Fruit fly (Drosophila melanogaster) whole organism, embryonic: Measurements from ENCODE around the gene Patj.

Experiments
- B-H1 ChIP-seq: fragments of 200-800 bp; sonication (Bioruptor generic); IDR thresholded peaks from 3 replicates; pipeline ENCODE4 v1.3.6; 2022; ENCODE audit warnings: missing biosample characterization, missing genetic modification characterization
- CG1024 ChIP-seq: fragments of 200-800 bp; sonication (Bioruptor generic); IDR thresholded peaks from 2 replicates; pipeline ENCODE4 v1.3.6; 2022; ENCODE audit warnings: missing biosample characterization, missing genetic modification characterization
- CG11398 ChIP-seq: fragments of 200-800 bp; sonication (Bioruptor generic); optimal IDR thresholded peaks from 2 replicates; lab custom pipeline; 2016; ENCODE audit warnings: missing biosample characterization, missing genetic modification characterization
- CG15514 ChIP-seq: fragments of 200-800 bp; sonication (Bioruptor generic); optimal IDR thresholded peaks from 3 replicates; lab custom pipeline; 2017; ENCODE audit warnings: missing biosample characterization, missing genetic modification characterization, mild to moderate bottlenecking, moderate library complexity, missing genetic modification reagents
- CG17359 ChIP-seq: fragments of 200-800 bp; sonication (Bioruptor generic); optimal IDR thresholded peaks from 3 replicates; lab custom pipeline; 2018; ENCODE audit warnings: missing biosample characterization, mild to moderate bottlenecking, missing genetic modification characterization, moderate library complexity
- CG17361 ChIP-seq: fragments of 200-800 bp; sonication (Bioruptor generic); IDR thresholded peaks from 3 replicates; pipeline ENCODE4 v1.3.6; 2022; ENCODE audit warnings: missing biosample characterization, missing genetic modification characterization
- CG17568 ChIP-seq: fragments of 200-800 bp; sonication (Bioruptor generic); optimal IDR thresholded peaks from 2 replicates; lab custom pipeline; 2018; ENCODE audit warnings: missing biosample characterization, mild to moderate bottlenecking, missing genetic modification characterization, moderate library complexity
- CG3163 ChIP-seq: fragments of 200-800 bp; sonication (Bioruptor generic); optimal IDR thresholded peaks from 3 replicates; lab custom pipeline; 2016; ENCODE audit warnings: missing biosample characterization, missing genetic modification characterization
- CG3995 ChIP-seq: fragments of 200-800 bp; sonication (Bioruptor generic); optimal IDR thresholded peaks from 3 replicates; lab custom pipeline; 2016; ENCODE audit warnings: missing biosample characterization, missing genetic modification characterization
- CG6175 ChIP-seq: fragments of 200-800 bp; sonication (Bioruptor generic); IDR thresholded peaks from 3 replicates; pipeline ENCODE4 v1.3.6; 2022; ENCODE audit warnings: missing biosample characterization, missing genetic modification characterization
- CG6689 ChIP-seq: fragments of 200-800 bp; sonication (Bioruptor generic); IDR thresholded peaks from 2 replicates; pipeline ENCODE4 v1.3.6; 2022; ENCODE audit warnings: missing biosample characterization, missing genetic modification characterization
- CG6813 ChIP-seq: fragments of 200-800 bp; sonication (Bioruptor generic); optimal IDR thresholded peaks from 2 replicates; lab custom pipeline; 2017; ENCODE audit warnings: missing biosample characterization, missing genetic modification characterization, mild to moderate bottlenecking, moderate library complexity, missing genetic modification reagents
- CG6854 ChIP-seq: fragments of 200-800 bp; sonication (Bioruptor generic); optimal IDR thresholded peaks from 3 replicates; lab custom pipeline; 2017; ENCODE audit warnings: missing biosample characterization, mild to moderate bottlenecking, missing genetic modification characterization
- CG8924 ChIP-seq: fragments of 200-800 bp; optimal IDR thresholded peaks from 3 replicates; lab custom pipeline; 2019; ENCODE audit warnings: missing biosample characterization, mild to moderate bottlenecking, missing genetic modification characterization, moderate library complexity
- CG8944 ChIP-seq: fragments of 200-800 bp; sonication (Bioruptor generic); optimal IDR thresholded peaks from 3 replicates; lab custom pipeline; 2016; ENCODE audit warnings: missing biosample characterization, missing genetic modification characterization
- CrebB ChIP-seq: fragments of 200-800 bp; sonication (Bioruptor generic); optimal IDR thresholded peaks from 3 replicates; lab custom pipeline; 2018; ENCODE audit warnings: missing biosample characterization, mild to moderate bottlenecking, missing genetic modification characterization
- D ChIP-seq, 2 experiments: fragments of 200-800 bp in 1 of 2; fragments of >200 bp in 1 of 2; sonication (Bioruptor generic) in 1 of 2; optimal IDR thresholded peaks; 2 replicates in 1 of 2; 3 replicates in 1 of 2; lab custom pipeline; 2017; ENCODE audit warnings: mild to moderate bottlenecking in 1 of 2, missing biosample characterization in 1 of 2, missing genetic modification characterization in 1 of 2, missing genetic modification reagents in 1 of 2
- Drgx ChIP-seq: fragments of 200-800 bp; sonication (Bioruptor generic); IDR thresholded peaks from 2 replicates; pipeline ENCODE4 v1.3.6; 2022; ENCODE audit warnings: missing biosample characterization, missing genetic modification characterization
- E2f2 ChIP-seq: fragments of 200-800 bp; sonication (Bioruptor generic); IDR thresholded peaks from 2 replicates; pipeline ENCODE4 v1.3.6; 2022; ENCODE audit warnings: missing biosample characterization, missing genetic modification characterization
- Ets97D ChIP-seq: fragments of 200-800 bp; sonication (Bioruptor generic); optimal IDR thresholded peaks from 3 replicates; lab custom pipeline; 2016; ENCODE audit warnings: missing biosample characterization, missing genetic modification characterization
- Gsc ChIP-seq: fragments of 200-800 bp; sonication (Bioruptor generic); IDR thresholded peaks from 2 replicates; pipeline ENCODE4 v1.3.6; 2022; ENCODE audit warnings: missing biosample characterization, missing genetic modification characterization
- H2.0 ChIP-seq: fragments of 200-800 bp; sonication (Bioruptor generic); IDR thresholded peaks from 2 replicates; pipeline ENCODE4 v1.3.6; 2022; ENCODE audit warnings: missing biosample characterization, missing genetic modification characterization
- HHEX ChIP-seq: fragments of 200-800 bp; sonication (Bioruptor generic); optimal IDR thresholded peaks from 3 replicates; lab custom pipeline; 2017; ENCODE audit warnings: missing biosample characterization, mild to moderate bottlenecking, missing genetic modification characterization, missing genetic modification reagents
- Meics ChIP-seq: fragments of 200-800 bp; sonication (Bioruptor generic); optimal IDR thresholded peaks from 2 replicates; lab custom pipeline; 2017; ENCODE audit warnings: missing biosample characterization, mild to moderate bottlenecking, missing genetic modification characterization
- Rfx ChIP-seq: fragments of 200-800 bp; sonication (Bioruptor generic); IDR thresholded peaks from 2 replicates; pipeline ENCODE4 v1.3.6; 2022; ENCODE audit warnings: missing biosample characterization, missing genetic modification characterization
- Ssrp ChIP-seq: fragments of 200-800 bp; sonication (Bioruptor generic); optimal IDR thresholded peaks from 2 replicates; lab custom pipeline; 2018; ENCODE audit warnings: missing biosample characterization, mild to moderate bottlenecking, missing genetic modification characterization, moderate library complexity
- aop ChIP-seq: fragments of 200-800 bp; sonication (Bioruptor generic); IDR thresholded peaks from 2 replicates; pipeline ENCODE4 v1.3.6; 2022; ENCODE audit warnings: missing biosample characterization, missing genetic modification characterization
- ash1 ChIP-seq: fragments of 200-800 bp; sonication (Bioruptor generic); optimal IDR thresholded peaks from 2 replicates; lab custom pipeline; 2018; ENCODE audit warnings: missing biosample characterization, mild to moderate bottlenecking, missing genetic modification characterization
- chm ChIP-seq: fragments of 200-800 bp; sonication (Bioruptor generic); IDR thresholded peaks from 2 replicates; pipeline ENCODE4 v1.3.6; 2022; ENCODE audit warnings: missing biosample characterization, missing genetic modification characterization
- ci ChIP-seq: fragments of 200-800 bp; sonication (Bioruptor generic); IDR thresholded peaks from 3 replicates; pipeline ENCODE4 v1.3.6; 2022; ENCODE audit warnings: missing biosample characterization, missing genetic modification characterization
- ewg ChIP-seq: fragments of 200-800 bp; sonication (Bioruptor generic); optimal IDR thresholded peaks from 3 replicates; lab custom pipeline; 2017; ENCODE audit warnings: mild to moderate bottlenecking, missing biosample characterization, missing genetic modification reagents, missing genetic modification characterization
- hkb ChIP-seq, 2 experiments: fragments of 200-800 bp in 1 of 2; fragments of >200 bp in 1 of 2; sonication (Bioruptor generic) in 1 of 2; IDR thresholded peaks in 1 of 2; optimal IDR thresholded peaks in 1 of 2; 2 replicates each; pipeline versions ENCODE4 v1.3.6 to Lab custom; 2017 to 2022; ENCODE audit warnings: missing biosample characterization in 1 of 2, missing genetic modification characterization in 1 of 2
- nerfin-1 ChIP-seq: fragments of 200-800 bp; sonication (Bioruptor generic); optimal IDR thresholded peaks from 3 replicates; lab custom pipeline; 2019; ENCODE audit warnings: missing biosample characterization, mild to moderate bottlenecking, missing genetic modification characterization, moderate library complexity
- odd ChIP-seq: fragments of 200-800 bp; sonication (Bioruptor generic); optimal IDR thresholded peaks from 2 replicates; lab custom pipeline; 2017; ENCODE audit warnings: missing biosample characterization, mild to moderate bottlenecking, missing genetic modification characterization
- otp ChIP-seq: fragments of 200-800 bp; sonication (Bioruptor generic); IDR thresholded peaks from 3 replicates; pipeline ENCODE4, ENCODE4 v1.3.6; 2022; ENCODE audit warnings: missing biosample characterization, missing genetic modification characterization
- pros ChIP-seq: fragments of 200-800 bp; sonication (Bioruptor generic); optimal IDR thresholded peaks from 3 replicates; lab custom pipeline; 2019; ENCODE audit warnings: missing biosample characterization, mild to moderate bottlenecking, missing genetic modification characterization, moderate library complexity
- sc ChIP-seq, 3 experiments: fragments of >200 bp in 2 of 3; fragments of 200-800 bp in 1 of 3; sonication (Bioruptor generic) in 1 of 3; optimal IDR thresholded peaks; 2 replicates in 2 of 3; 3 replicates in 1 of 3; lab custom pipeline; 2017; ENCODE audit warnings: mild to moderate bottlenecking in 1 of 3, missing biosample characterization in 1 of 3, missing genetic modification characterization in 1 of 3, missing genetic modification reagents in 1 of 3
- schlank ChIP-seq: fragments of 200-800 bp; sonication (Bioruptor generic); optimal IDR thresholded peaks from 2 replicates; lab custom pipeline; 2018; ENCODE audit warnings: missing biosample characterization, mild to moderate bottlenecking, missing genetic modification characterization
- sd ChIP-seq: fragments of 200-800 bp; sonication (Bioruptor generic); optimal IDR thresholded peaks from 3 replicates; lab custom pipeline; 2018; ENCODE audit warnings: missing biosample characterization, mild to moderate bottlenecking, missing genetic modification characterization, moderate library complexity
- seq ChIP-seq: fragments of 200-800 bp; sonication (Bioruptor generic); IDR thresholded peaks from 2 replicates; pipeline ENCODE4 v1.3.6; 2022; ENCODE audit warnings: missing biosample characterization, missing genetic modification characterization
- sob ChIP-seq: fragments of 200-800 bp; sonication (Bioruptor generic); IDR thresholded peaks from 2 replicates; pipeline ENCODE4 v1.3.6; 2022; ENCODE audit warnings: missing biosample characterization, missing genetic modification characterization
- sqz ChIP-seq: fragments of 200-800 bp; sonication (Bioruptor generic); optimal IDR thresholded peaks from 3 replicates; lab custom pipeline; 2018; ENCODE audit warnings: missing biosample characterization, mild to moderate bottlenecking, missing genetic modification characterization
- stc ChIP-seq: fragments of 200-800 bp; sonication (Bioruptor generic); IDR thresholded peaks from 2 replicates; pipeline ENCODE4 v1.3.6; 2022; ENCODE audit warnings: missing biosample characterization, missing genetic modification characterization
- sug ChIP-seq: fragments of 200-800 bp; optimal IDR thresholded peaks from 2 replicates; lab custom pipeline; 2019; ENCODE audit warnings: missing biosample characterization, mild to moderate bottlenecking, missing genetic modification characterization, moderate library complexity
- tio ChIP-seq: fragments of 200-800 bp; sonication (Bioruptor generic); optimal IDR thresholded peaks from 2 replicates; lab custom pipeline; 2017; ENCODE audit warnings: missing biosample characterization, missing genetic modification characterization, inconsistent platforms
- unpg ChIP-seq: fragments of 200-800 bp; sonication (Bioruptor generic); optimal IDR thresholded peaks from 3 replicates; lab custom pipeline; 2018; ENCODE audit warnings: missing biosample characterization, mild to moderate bottlenecking, missing genetic modification characterization, moderate library complexity
- zfh2 ChIP-seq: fragments of 200-800 bp; sonication (Bioruptor generic); optimal IDR thresholded peaks from 2 replicates; lab custom pipeline; 2016; ENCODE audit warnings: missing biosample characterization, missing genetic modification characterization

The Patj gene

DNA sequence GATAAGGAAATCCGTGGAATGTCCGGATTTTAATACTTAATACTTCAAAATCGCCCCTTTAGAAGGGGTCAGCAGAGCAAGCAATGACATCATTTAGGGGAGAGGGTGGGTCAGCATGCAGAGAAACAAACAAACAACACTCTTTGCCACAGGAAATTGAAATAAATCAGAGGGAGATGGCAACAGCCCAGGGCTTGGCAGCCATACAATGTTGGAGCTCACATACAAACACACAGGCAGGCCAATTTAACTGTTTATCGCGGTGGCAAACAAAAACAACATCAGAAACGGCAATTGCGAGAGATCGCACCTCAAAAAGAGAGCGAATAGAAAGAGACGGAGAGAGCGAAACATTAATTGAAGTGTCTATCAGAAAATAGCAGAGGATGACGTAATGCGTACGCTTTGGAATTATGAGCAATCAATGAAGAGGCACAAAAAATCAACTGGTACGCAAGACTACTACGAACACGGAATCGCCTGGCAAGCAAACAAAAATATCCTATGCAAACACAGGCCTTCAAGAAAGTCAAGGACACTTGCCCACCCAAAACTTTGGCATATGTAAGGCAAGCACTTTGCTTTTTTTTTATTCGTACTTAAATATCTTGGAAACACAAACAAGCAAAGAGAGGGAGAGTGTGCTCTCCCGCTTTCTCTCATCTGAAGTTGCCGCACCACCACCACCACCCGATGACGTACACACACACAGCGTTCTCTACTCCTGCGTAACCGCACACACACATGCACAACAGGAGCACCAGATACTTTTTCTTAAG lies 4.2 kb upstream of the Patj start (continued):
- peak; percentile 37 for TF ChIP-seq CG17359
- TF ChIP-seq CG11398 (GFP tag; lab: Kevin White, UChicago): peak; percentile 27
- 0 out of 2 replicates have a peak, but pooled peaks have one; percentile 11 for TF ChIP-seq CG6689
- no peak for TF ChIP-seq unpg (GFP tag; lab: Kevin White, UChicago)
- TF ChIP-seq CG6813 (GFP tag; lab: Kevin White, UChicago): peak; percentile 21
- TF ChIP-seq CG8944 (GFP tag; lab: Kevin White, UChicago): no peak
- TF ChIP-seq CrebB: peak; percentile 47
- no peak for TF ChIP-seq tio (GFP tag; lab: Kevin White, UChicago)
- no peak for TF ChIP-seq hkb (optimal IDR thresholded peaks at IDR 0.05; lab: Kevin White, UChicago)
- peak; percentile 34; the same call in 1 of the 2 replicates for TF ChIP-seq hkb (GFP tag; IDR thresholded peaks at IDR 0.05; lab: Robert Waterston, UW)
- peak; percentile 21; the same call in 1 of the 2 replicates for TF ChIP-seq seq
- peak; percentile 36 for TF ChIP-seq CG8924
- peak; percentile 79 for TF ChIP-seq chm (GFP tag; lab: Robert Waterston, UW)
- peak; percentile 27 for TF ChIP-seq HHEX
- peak; percentile 26 for TF ChIP-seq E2f2
- no peak for TF ChIP-seq sc (optimal IDR thresholded peaks at IDR 0.05; lab: Kevin White, UChicago)
- TF ChIP-seq sc (GFP tag; optimal IDR thresholded peaks at IDR 0.05; lab: Kevin White, UChicago): no peak
- TF ChIP-seq sob (GFP tag; lab: Robert Waterston, UW): peak; percentile 61; the same call in 1 of the 2 replicates
- no peak for TF ChIP-seq CG3995 (GFP tag; lab: Kevin White, UChicago)
- TF ChIP-seq D (optimal IDR thresholded peaks at IDR 0.05; lab: Kevin White, UChicago): peak; percentile 17
- TF ChIP-seq D (GFP tag; optimal IDR thresholded peaks at IDR 0.05; lab: Kevin White, UChicago): no peak
- no peak for TF ChIP-seq CG17568 (GFP tag; lab: Kevin White, UChicago)
- peak; percentile 53; the same call in 1 of the 3 replicates for TF ChIP-seq CG6175 (GFP tag; lab: Robert Waterston, UW)
- no peak for TF ChIP-seq stc
- TF ChIP-seq Ets97D: peak; percentile 62
- TF ChIP-seq H2.0 (GFP tag; lab: Robert Waterston, UW): peak; percentile 18; the same call in 1 of the 2 replicates
- TF ChIP-seq ci (GFP tag; lab: Robert Waterston, UW): peak; percentile 80
- peak; percentile 86 for TF ChIP-seq sug (tag; lab: Kevin White, UChicago)
- TF ChIP-seq Rfx (GFP tag; lab: Robert Waterston, UW): peak; percentile 56; the same call in 1 of the 2 replicates
- TF ChIP-seq zfh2 (GFP tag; lab: Kevin White, UChicago): no peak
- peak; percentile 45 for TF ChIP-seq Meics (GFP tag; lab: Kevin White, UChicago)
- TF ChIP-seq B-H1 (GFP tag; lab: Robert Waterston, UW): no peak; the same call in 2 of the 3 replicates
- TF ChIP-seq CG1024 (GFP tag; lab: Robert Waterston, UW): peak; percentile 52; the same call in 1 of the 2 replicates
- TF ChIP-seq nerfin-1: peak; percentile 84
- peak; percentile 91 for TF ChIP-seq sd (tag; lab: Kevin White, UChicago)
- peak; percentile 49 for TF ChIP-seq CG15514 (GFP tag; lab: Kevin White, UChicago)
- TF ChIP-seq schlank (tag; lab: Kevin White, UChicago): peak; percentile 32
- TF ChIP-seq CG17361 (GFP tag; lab: Robert Waterston, UW): no peak
- no peak for TF ChIP-seq ewg (GFP tag; lab: Kevin White, UChicago)
- no peak for TF ChIP-seq Ssrp
- peak; percentile 67 for TF ChIP-seq pros
- no peak for TF ChIP-seq Gsc (GFP tag; lab: Robert Waterston, UW)
- TF ChIP-seq aop (GFP tag; lab: Robert Waterston, UW): peak; percentile 60; the same call in 1 of the 2 replicates
- TF ChIP-seq otp (GFP tag; lab: Robert Waterston, UW): peak; percentile 57; the same call in 1 of the 3 replicates
- peak; percentile 92 for TF ChIP-seq sqz
- TF ChIP-seq Drgx: 0 out of 2 replicates have a peak, but pooled peaks have one; percentile 19
- peak; percentile 73 for TF ChIP-seq ash1 (GFP tag; lab: Kevin White, UChicago)
- TF ChIP-seq CG3163: peak; percentile 53
- no peak for TF ChIP-seq odd (GFP tag; lab: Kevin White, UChicago)
- peak; percentile 31 for TF ChIP-seq CG6854 (GFP tag; lab: Kevin White, UChicago)
